Fruit fly (Drosophila melanogaster) whole organism, pupa: ENCODE results near the gene CG8620.
A peak's percentile ranks its signal among the peaks of the same experiment; 100 is the strongest.

Experiments used
- CG10348 ChIP-seq: fragments of 200-800 bp; sonication (Bioruptor generic); IDR thresholded peaks from 2 replicates; pipeline ENCODE4 v1.3.6; 2022; ENCODE audit warnings: missing biosample characterization, missing genetic modification characterization
- CG12605 ChIP-seq: fragments of 200-800 bp; sonication (Bioruptor generic); IDR thresholded peaks from 2 replicates; pipeline ENCODE4 v1.3.6; 2022; ENCODE audit warnings: missing biosample characterization, missing genetic modification characterization
- CG13204 ChIP-seq: fragments of 200-800 bp; sonication (Bioruptor generic); optimal IDR thresholded peaks from 2 replicates; lab custom pipeline; 2018; ENCODE audit warnings: missing biosample characterization, mild to moderate bottlenecking, missing genetic modification characterization, moderate library complexity
- CG14655 ChIP-seq: fragments of 200-800 bp; sonication (Bioruptor generic); optimal IDR thresholded peaks from 3 replicates; lab custom pipeline; 2017; ENCODE audit warnings: mild to moderate bottlenecking, missing biosample characterization, missing genetic modification reagents, missing genetic modification characterization
- CG15710 ChIP-seq: fragments of 200-800 bp; sonication (Bioruptor generic); optimal IDR thresholded peaks from 2 replicates; lab custom pipeline; 2018; ENCODE audit warnings: missing biosample characterization, mild to moderate bottlenecking, missing genetic modification characterization, moderate library complexity
- CG17806 ChIP-seq: fragments of 200-800 bp; sonication (Bioruptor generic); optimal IDR thresholded peaks from 2 replicates; lab custom pipeline; 2018; ENCODE audit warnings: missing biosample characterization, mild to moderate bottlenecking, missing genetic modification characterization, moderate library complexity
- CG32121 ChIP-seq: fragments of 200-800 bp; sonication (Bioruptor generic); IDR thresholded peaks from 2 replicates; pipeline ENCODE4 v1.3.6; 2022; ENCODE audit warnings: missing biosample characterization, missing genetic modification characterization
- CG34367 ChIP-seq: fragments of 200-800 bp; sonication (Bioruptor generic); optimal IDR thresholded peaks from 2 replicates; lab custom pipeline; 2018; ENCODE audit warnings: missing biosample characterization, mild to moderate bottlenecking, missing genetic modification characterization
- CG4496 ChIP-seq: fragments of 200-800 bp; sonication (Bioruptor generic); IDR thresholded peaks from 3 replicates; pipeline ENCODE4 v1.3.6; 2022; ENCODE audit warnings: missing biosample characterization, missing genetic modification characterization
- CG8159 ChIP-seq: fragments of 200-800 bp; sonication (Bioruptor generic); optimal IDR thresholded peaks from 3 replicates; lab custom pipeline; 2018; ENCODE audit warnings: missing biosample characterization, mild to moderate bottlenecking, missing genetic modification characterization, moderate library complexity
- CG8301 ChIP-seq: fragments of 200-800 bp; sonication (Bioruptor generic); optimal IDR thresholded peaks from 2 replicates; lab custom pipeline; 2018; ENCODE audit warnings: missing biosample characterization, mild to moderate bottlenecking, missing genetic modification characterization
- CG9948 ChIP-seq: fragments of 200-800 bp; sonication (Bioruptor generic); optimal IDR thresholded peaks from 2 replicates; lab custom pipeline; 2018; ENCODE audit warnings: missing biosample characterization, mild to moderate bottlenecking, missing genetic modification characterization, moderate library complexity
- D1 ChIP-seq: fragments of 200-800 bp; sonication (Bioruptor generic); optimal IDR thresholded peaks from 2 replicates; lab custom pipeline; 2018; ENCODE audit warnings: missing biosample characterization, mild to moderate bottlenecking, missing genetic modification characterization, moderate library complexity
- EcR ChIP-seq: fragments of 200-800 bp; sonication (Bioruptor generic); optimal IDR thresholded peaks from 3 replicates; lab custom pipeline; 2019; ENCODE audit warnings: missing biosample characterization, missing genetic modification characterization, mild to moderate bottlenecking, moderate library complexity, missing genetic modification reagents
- Ets98B ChIP-seq: fragments of 200-800 bp; sonication (Bioruptor generic); IDR thresholded peaks from 2 replicates; pipeline ENCODE4 v1.3.6; 2022; ENCODE audit warnings: missing biosample characterization, missing genetic modification characterization
- Pif1A ChIP-seq: fragments of 200-800 bp; sonication (Bioruptor generic); optimal IDR thresholded peaks from 3 replicates; lab custom pipeline; 2016; ENCODE audit warnings: missing biosample characterization, missing genetic modification characterization
- Pif1B ChIP-seq: fragments of 200-800 bp; sonication (Bioruptor generic); optimal IDR thresholded peaks from 3 replicates; lab custom pipeline; 2016; ENCODE audit warnings: missing biosample characterization, missing genetic modification characterization
- Snoo ChIP-seq: fragments of 200-800 bp; sonication (Bioruptor generic); optimal IDR thresholded peaks from 3 replicates; lab custom pipeline; 2017; ENCODE audit warnings: missing biosample characterization, mild to moderate bottlenecking, missing genetic modification characterization, inconsistent platforms
- fd96Ca ChIP-seq: fragments of 200-800 bp; sonication (Bioruptor generic); IDR thresholded peaks from 3 replicates; pipeline ENCODE4 v1.3.6; 2022; ENCODE audit warnings: missing biosample characterization, missing genetic modification characterization
- gl ChIP-seq: fragments of 200-800 bp; sonication (Bioruptor generic); optimal IDR thresholded peaks from 2 replicates; lab custom pipeline; 2018; ENCODE audit warnings: missing biosample characterization, mild to moderate bottlenecking, missing genetic modification characterization
- rn ChIP-seq: fragments of 200-800 bp; sonication (Bioruptor generic); IDR thresholded peaks from 2 replicates; pipeline ENCODE4 v1.3.6; 2022; ENCODE audit warnings: missing biosample characterization, missing genetic modification characterization

CG8620 gene

DNA sequence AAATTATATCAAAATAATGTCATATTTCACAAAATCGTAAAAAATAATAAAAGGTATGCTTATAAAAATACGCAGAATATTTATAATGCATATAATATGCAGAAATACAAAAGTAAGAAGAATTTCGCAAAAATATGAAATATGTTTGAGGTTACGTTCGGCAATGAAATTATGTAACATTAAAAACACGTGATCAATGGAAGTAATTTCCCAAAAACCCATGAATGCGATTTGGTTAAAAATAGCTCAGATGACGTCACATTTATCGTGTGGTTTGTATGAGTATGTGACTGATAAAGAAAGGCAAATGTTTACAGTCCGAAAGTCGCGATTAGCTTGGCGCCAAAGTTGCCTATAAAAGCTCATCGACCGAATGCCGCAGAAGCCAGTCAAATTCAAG lies at the start of gene CG8620:
Gene CG8620 (plus strand): TSS at position 387 of the 400 bp plus-strand sequence.
- TF ChIP-seq Snoo (tag; lab: Kevin White, UChicago): no peak
- TF ChIP-seq CG9948 (tag; lab: Kevin White, UChicago): no peak
- TF ChIP-seq D1 (tag; lab: Kevin White, UChicago): no peak
- no peak for TF ChIP-seq CG17806 (tag; lab: Kevin White, UChicago)
- no peak for TF ChIP-seq rn
- TF ChIP-seq CG15710 (tag; lab: Kevin White, UChicago): no peak
- TF ChIP-seq CG32121 (GFP tag; lab: Robert Waterston, UW): no peak
- TF ChIP-seq EcR (GFP tag; lab: Kevin White, UChicago): no peak
- TF ChIP-seq CG8159: no peak
- TF ChIP-seq CG13204 (GFP tag; lab: Kevin White, UChicago): no peak
- no peak for TF ChIP-seq CG34367 (tag; lab: Kevin White, UChicago)
- no peak for TF ChIP-seq CG10348 (GFP tag; lab: Robert Waterston, UW)
- no peak for TF ChIP-seq gl (tag; lab: Kevin White, UChicago)
- no peak for TF ChIP-seq Pif1B
- TF ChIP-seq Pif1A: no peak
- no peak for TF ChIP-seq CG8301
- no peak for TF ChIP-seq CG14655 (GFP tag; lab: Kevin White, UChicago)
- no peak for TF ChIP-seq CG12605 (GFP tag; lab: Robert Waterston, UW)
- TF ChIP-seq, all 21 proteins: peak for 0

dm6 chr3L:7113010-7113409 lies 44.9 kb upstream of the CG8620 start:
- TF ChIP-seq CG32121 (GFP tag; lab: Robert Waterston, UW) (no peak), Ets98B (GFP tag; lab: Robert Waterston, UW) (no peak), CG17806 (tag; lab: Kevin White, UChicago) (peak; percentile 61), Pif1A (peak; percentile 65), CG8301 (no peak), gl (tag; lab: Kevin White, UChicago) (peak; percentile 15), fd96Ca (no peak), CG34367 (tag; lab: Kevin White, UChicago) (peak; percentile 56), CG12605 (GFP tag; lab: Robert Waterston, UW) (no peak), EcR (GFP tag; lab: Kevin White, UChicago) (peak; percentile 90), CG13204 (GFP tag; lab: Kevin White, UChicago) (peak; percentile 31), D1 (tag; lab: Kevin White, UChicago) (peak; percentile 34), Snoo (tag; lab: Kevin White, UChicago) (no peak), rn (no peak), CG4496 (0 out of 3 replicates have a peak, but pooled peaks have one; percentile 32), CG8159 (peak; percentile 72), Pif1B (no peak), CG14655 (GFP tag; lab: Kevin White, UChicago) (peak; percentile 22), CG15710 (tag; lab: Kevin White, UChicago) (peak; percentile 75), CG9948 (tag; lab: Kevin White, UChicago) (peak; percentile 60), CG10348 (GFP tag; lab: Robert Waterston, UW) (no peak)

dm6 chr3L:7115944-7116343 lies 42.0 kb upstream of the CG8620 start:
- TF ChIP-seq CG14655 (GFP tag; lab: Kevin White, UChicago): no peak
- no peak for TF ChIP-seq Pif1B
- TF ChIP-seq Snoo (tag; lab: Kevin White, UChicago): no peak
- TF ChIP-seq EcR (GFP tag; lab: Kevin White, UChicago): no peak
- no peak for TF ChIP-seq gl (tag; lab: Kevin White, UChicago)
- no peak for TF ChIP-seq fd96Ca
- TF ChIP-seq CG4496: no peak
- TF ChIP-seq CG12605 (GFP tag; lab: Robert Waterston, UW): no peak
- no peak for TF ChIP-seq rn
- no peak for TF ChIP-seq CG13204 (GFP tag; lab: Kevin White, UChicago)
- no peak for TF ChIP-seq CG32121 (GFP tag; lab: Robert Waterston, UW)
- no peak for TF ChIP-seq CG34367 (tag; lab: Kevin White, UChicago)
- TF ChIP-seq CG8301: no peak
- TF ChIP-seq CG15710 (tag; lab: Kevin White, UChicago): no peak
- no peak for TF ChIP-seq CG9948 (tag; lab: Kevin White, UChicago)
- no peak for TF ChIP-seq CG10348 (GFP tag; lab: Robert Waterston, UW)
- no peak for TF ChIP-seq D1 (tag; lab: Kevin White, UChicago)
- TF ChIP-seq CG8159: no peak
- no peak for TF ChIP-seq Pif1A
- TF ChIP-seq CG17806 (tag; lab: Kevin White, UChicago): no peak
- TF ChIP-seq, all 21 proteins: peak for 0

- TF ChIP-seq CG13204 (GFP tag; lab: Kevin White, UChicago): no peak
- no peak for TF ChIP-seq CG17806 (tag; lab: Kevin White, UChicago)
- TF ChIP-seq CG8301: no peak
- TF ChIP-seq Snoo (tag; lab: Kevin White, UChicago): no peak
- TF ChIP-seq CG34367 (tag; lab: Kevin White, UChicago): no peak
- no peak for TF ChIP-seq CG14655 (GFP tag; lab: Kevin White, UChicago)
- no peak for TF ChIP-seq rn
- no peak for TF ChIP-seq fd96Ca
- TF ChIP-seq gl (tag; lab: Kevin White, UChicago): no peak
- no peak for TF ChIP-seq EcR (GFP tag; lab: Kevin White, UChicago)
- no peak for TF ChIP-seq CG32121 (GFP tag; lab: Robert Waterston, UW)
- no peak for TF ChIP-seq CG9948 (tag; lab: Kevin White, UChicago)
- TF ChIP-seq Ets98B (GFP tag; lab: Robert Waterston, UW): no peak
- no peak for TF ChIP-seq Pif1B
- TF ChIP-seq, all 21 proteins: peak for 0
These were observed 35.8 kb upstream of the CG8620 start for dm6 chr3L:7122136-7122535.

- no peak for TF ChIP-seq D1 (tag; lab: Kevin White, UChicago)
- no peak for TF ChIP-seq Pif1B
- no peak for TF ChIP-seq CG8301
- TF ChIP-seq gl (tag; lab: Kevin White, UChicago): no peak
- TF ChIP-seq CG9948 (tag; lab: Kevin White, UChicago): no peak
- TF ChIP-seq CG15710 (tag; lab: Kevin White, UChicago): no peak
- TF ChIP-seq Pif1A: no peak
- no peak for TF ChIP-seq Ets98B (GFP tag; lab: Robert Waterston, UW)
- no peak for TF ChIP-seq rn
- TF ChIP-seq CG32121 (GFP tag; lab: Robert Waterston, UW): no peak
- no peak for TF ChIP-seq CG4496
- TF ChIP-seq CG10348 (GFP tag; lab: Robert Waterston, UW): no peak
- TF ChIP-seq EcR (GFP tag; lab: Kevin White, UChicago): no peak
- TF ChIP-seq CG12605 (GFP tag; lab: Robert Waterston, UW): no peak
These were observed 32.5 kb upstream of the CG8620 start, which contains the start of the genes msl-3 and BBS1 for dm6 chr3L:7125289-7125955. msl-3 (minus strand) TSS chr3L:7125533. BBS1 (plus strand) TSS chr3L:7125905.
